Fruit fly (Drosophila melanogaster) whole organism, pupa: Measurements from ENCODE around the gene Asator.

Source experiments
- CG12605 ChIP-seq: fragments of 200-800 bp; sonication (Bioruptor generic); IDR thresholded peaks from 2 replicates; pipeline ENCODE4 v1.3.6; 2022; ENCODE audit warnings: missing biosample characterization, missing genetic modification characterization
- CG13204 ChIP-seq: fragments of 200-800 bp; sonication (Bioruptor generic); optimal IDR thresholded peaks from 2 replicates; lab custom pipeline; 2018; ENCODE audit warnings: missing biosample characterization, mild to moderate bottlenecking, missing genetic modification characterization, moderate library complexity
- CG17806 ChIP-seq: fragments of 200-800 bp; sonication (Bioruptor generic); optimal IDR thresholded peaks from 2 replicates; lab custom pipeline; 2018; ENCODE audit warnings: missing biosample characterization, mild to moderate bottlenecking, missing genetic modification characterization, moderate library complexity
- CG8159 ChIP-seq: fragments of 200-800 bp; sonication (Bioruptor generic); optimal IDR thresholded peaks from 3 replicates; lab custom pipeline; 2018; ENCODE audit warnings: missing biosample characterization, mild to moderate bottlenecking, missing genetic modification characterization, moderate library complexity
- CG9948 ChIP-seq: fragments of 200-800 bp; sonication (Bioruptor generic); optimal IDR thresholded peaks from 2 replicates; lab custom pipeline; 2018; ENCODE audit warnings: missing biosample characterization, mild to moderate bottlenecking, missing genetic modification characterization, moderate library complexity
- Ets98B ChIP-seq: fragments of 200-800 bp; sonication (Bioruptor generic); IDR thresholded peaks from 2 replicates; pipeline ENCODE4 v1.3.6; 2022; ENCODE audit warnings: missing biosample characterization, missing genetic modification characterization
- Pif1A ChIP-seq: fragments of 200-800 bp; sonication (Bioruptor generic); optimal IDR thresholded peaks from 3 replicates; lab custom pipeline; 2016; ENCODE audit warnings: missing biosample characterization, missing genetic modification characterization

DNA sequence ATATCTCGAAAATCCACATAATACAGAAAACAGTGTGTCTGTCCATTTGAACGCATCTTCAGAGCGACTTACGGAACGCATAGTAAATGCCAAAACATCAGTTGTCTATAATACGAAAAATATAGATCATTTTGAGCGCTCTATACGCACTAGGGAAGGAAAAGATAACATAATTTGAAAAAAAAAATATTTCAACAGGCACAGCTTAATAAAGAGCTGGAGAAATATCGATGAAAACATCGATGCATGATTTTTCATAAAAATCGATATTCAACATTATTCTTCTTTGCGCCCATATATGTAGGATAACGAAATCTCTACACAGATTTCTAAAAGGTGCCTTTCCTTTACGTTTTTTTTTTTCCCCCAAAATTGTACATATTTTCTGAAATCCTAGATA, 7.1 kb downstream of the Asator start:
- no peak for TF ChIP-seq CG12605
- TF ChIP-seq Pif1A (GFP tag; lab: Kevin White, UChicago) = no peak
- no peak for TF ChIP-seq CG9948 (tag; lab: Kevin White, UChicago)
- no peak for TF ChIP-seq CG8159 (tag; lab: Kevin White, UChicago)
- no peak for TF ChIP-seq CG17806 (tag; lab: Kevin White, UChicago)
- no peak for TF ChIP-seq CG13204
- no peak for TF ChIP-seq Ets98B (GFP tag; lab: Robert Waterston, UW)
